Worm (Caenorhabditis elegans) whole organism, L4 larva: ENCODE measurements around the gene bus-18.

Experiments
- F10B5.3 ChIP-seq: sonication (generic microtip); optimal IDR thresholded peaks from 2 replicates; lab custom pipeline; 2016; ENCODE audit warnings: mild to moderate bottlenecking, missing genetic modification characterization, missing compliant biosample characterization
- F26F4.8 ChIP-seq: fragments of 200-800 bp; sonication (Bioruptor generic); conservative IDR thresholded peaks from 2 replicates; pipeline ENCODE4 v1.3.6; 2022; ENCODE audit warnings: missing genetic modification characterization, missing compliant biosample characterization
- T20F7.1 ChIP-seq: fragments of 200-800 bp; sonication (Bioruptor generic); optimal IDR thresholded peaks from 2 replicates; lab custom pipeline; 2018; ENCODE audit warnings: mild to moderate bottlenecking, missing genetic modification characterization, missing compliant biosample characterization
- T26A8.4 ChIP-seq: fragments of 200-800 bp; sonication (Bioruptor generic); IDR thresholded peaks from 2 replicates; pipeline ENCODE4 v1.3.6; 2022; ENCODE audit warnings: missing genetic modification characterization, missing compliant biosample characterization
- ZK337.2 ChIP-seq: fragments of 200-800 bp; sonication (Bioruptor generic); IDR thresholded peaks from 2 replicates; pipeline ENCODE4 v1.3.6; 2022; ENCODE audit warnings: missing genetic modification reagents, missing genetic modification characterization, missing compliant biosample characterization
- aha-1 ChIP-seq: fragments of 150-350 bp; peaks from one replicate; lab custom pipeline; 2014; ENCODE audit warnings: missing biosample characterization, missing genetic modification characterization
- ama-1 ChIP-seq: fragments of 150-350 bp; optimal IDR thresholded peaks from 2 replicates; lab custom pipeline; 2014; ENCODE audit warnings: inconsistent platforms, mixed read lengths
- attf-4 ChIP-seq: sonication (generic microtip); optimal IDR thresholded peaks from 3 replicates; lab custom pipeline; 2017; ENCODE audit warnings: missing biosample characterization, missing genetic modification characterization
- ceh-44 ChIP-seq: fragments of 200-800 bp; sonication (Bioruptor generic); IDR thresholded peaks from 2 replicates; pipeline ENCODE4 v1.3.6; 2022; ENCODE audit warnings: missing genetic modification reagents, missing genetic modification characterization, missing compliant biosample characterization
- ceh-62 ChIP-seq: sonication (generic microtip); optimal IDR thresholded peaks from 2 replicates; lab custom pipeline; 2017; ENCODE audit warnings: missing biosample characterization, missing genetic modification characterization
- ceh-82 ChIP-seq: sonication (generic microtip); optimal IDR thresholded peaks from 2 replicates; lab custom pipeline; 2017; ENCODE audit warnings: missing biosample characterization, missing genetic modification characterization
- ces-1 ChIP-seq: fragments of 150-350 bp; sonication (generic microtip); optimal IDR thresholded peaks from 4 replicates; lab custom pipeline; 2014; ENCODE audit warnings: missing biosample characterization, missing genetic modification reagents, missing genetic modification characterization
- daf-12 ChIP-seq: fragments of 150-350 bp; optimal IDR thresholded peaks from 2 replicates; lab custom pipeline; 2014; ENCODE audit warnings: missing biosample characterization, missing genetic modification reagents, missing genetic modification characterization
- daf-16 ChIP-seq, 3 experiments: sonication (generic microtip); optimal IDR thresholded peaks; 2 replicates each; lab custom pipeline; 2016 to 2017; ENCODE audit warnings: missing genetic modification characterization in 3 of 3, missing genetic modification reagents in 3 of 3, mild to moderate bottlenecking in 2 of 3, missing compliant biosample characterization in 2 of 3, missing biosample characterization in 1 of 3, moderate library complexity in 1 of 3
- daf-19 ChIP-seq: fragments of 200-800 bp; sonication (Bioruptor generic); conservative IDR thresholded peaks from 2 replicates; pipeline ENCODE4 v1.3.6; 2022; ENCODE audit warnings: missing genetic modification characterization, missing compliant biosample characterization
- duxl-1 ChIP-seq: sonication (generic microtip); optimal IDR thresholded peaks from 2 replicates; lab custom pipeline; 2016; ENCODE audit warnings: mild to moderate bottlenecking, missing genetic modification characterization, moderate library complexity, missing compliant biosample characterization; ENCODE audit not compliant: poor library complexity
- dve-1 ChIP-seq: sonication (generic microtip); optimal IDR thresholded peaks from 2 replicates; lab custom pipeline; 2017; ENCODE audit warnings: antibody characterized with exemption, mild to moderate bottlenecking, missing genetic modification characterization, missing compliant biosample characterization; ENCODE audit not compliant: insufficient read depth
- fkh-10 ChIP-seq: fragments of 150-350 bp; optimal IDR thresholded peaks from 2 replicates; lab custom pipeline; 2014; ENCODE audit warnings: missing biosample characterization, missing genetic modification reagents, missing genetic modification characterization
- fos-1 ChIP-seq: fragments of 150-350 bp; optimal IDR thresholded peaks from 2 replicates; lab custom pipeline; 2014; ENCODE audit warnings: missing biosample characterization, missing genetic modification characterization
- lin-1 ChIP-seq: fragments of 200-800 bp; sonication (Bioruptor generic); IDR thresholded peaks from 2 replicates; pipeline ENCODE4 v1.3.6; 2022; ENCODE audit warnings: missing genetic modification reagents, missing genetic modification characterization, missing compliant biosample characterization
- lin-38 ChIP-seq: fragments of 200-800 bp; sonication (Bioruptor generic); IDR thresholded peaks from 2 replicates; pipeline ENCODE4 v1.3.6; 2022; ENCODE audit warnings: missing genetic modification reagents, missing genetic modification characterization, missing compliant biosample characterization
- lin-39 ChIP-seq: fragments of 150-350 bp; optimal IDR thresholded peaks from 2 replicates; lab custom pipeline; 2014; ENCODE audit warnings: missing biosample characterization, missing genetic modification reagents, missing genetic modification characterization
- lsy-2 ChIP-seq, 2 experiments: fragments of 150-350 bp in 1 of 2; sonication (generic microtip) in 1 of 2; optimal IDR thresholded peaks; 2 replicates each; lab custom pipeline; 2014 to 2017; ENCODE audit warnings: missing biosample characterization in 2 of 2, missing genetic modification characterization in 2 of 2
- madf-9 ChIP-seq: fragments of 200-800 bp; sonication (Bioruptor generic); conservative IDR thresholded peaks from 2 replicates; pipeline ENCODE4 v1.3.6; 2022; ENCODE audit warnings: missing genetic modification reagents, missing genetic modification characterization, missing compliant biosample characterization
- mes-2 ChIP-seq: sonication (generic microtip); optimal IDR thresholded peaks from 2 replicates; lab custom pipeline; 2016; ENCODE audit warnings: missing genotype, mild to moderate bottlenecking, missing genetic modification characterization, missing compliant biosample characterization; ENCODE audit not compliant: poor library complexity, severe bottlenecking
- mxl-2 ChIP-seq: fragments of 200-800 bp; sonication (Bioruptor generic); conservative IDR thresholded peaks from 2 replicates; pipeline ENCODE4 v1.3.6; 2022; ENCODE audit warnings: missing genetic modification reagents, missing genetic modification characterization, missing compliant biosample characterization
- mxl-3 ChIP-seq: fragments of 200-800 bp; sonication (Bioruptor generic); optimal IDR thresholded peaks from 2 replicates; lab custom pipeline; 2018; ENCODE audit warnings: mild to moderate bottlenecking, missing genetic modification characterization, missing compliant biosample characterization
- nhr-11 ChIP-seq: fragments of 150-350 bp; optimal IDR thresholded peaks from 2 replicates; lab custom pipeline; 2014; ENCODE audit warnings: missing biosample characterization, missing genetic modification characterization
- nhr-25 ChIP-seq: sonication (generic microtip); optimal IDR thresholded peaks from 2 replicates; lab custom pipeline; 2017; ENCODE audit warnings: missing genetic modification characterization, mild to moderate bottlenecking, missing compliant biosample characterization, antibody characterized with exemption, moderate library complexity, borderline replicate concordance; ENCODE audit not compliant: insufficient read depth
- nhr-48 ChIP-seq: sonication (generic microtip); optimal IDR thresholded peaks from 2 replicates; lab custom pipeline; 2016; ENCODE audit warnings: mild to moderate bottlenecking, missing genetic modification characterization, missing compliant biosample characterization
- nhr-6 ChIP-seq: fragments of 150-350 bp; optimal IDR thresholded peaks from 2 replicates; lab custom pipeline; 2014; ENCODE audit warnings: missing biosample characterization, missing genetic modification characterization
- pqm-1 ChIP-seq: sonication (generic microtip); optimal IDR thresholded peaks from 2 replicates; lab custom pipeline; 2017; ENCODE audit warnings: missing biosample characterization, missing genetic modification characterization
- set-16 ChIP-seq: fragments of 200-800 bp; sonication (Bioruptor generic); IDR thresholded peaks from 2 replicates; pipeline ENCODE4 v1.3.6; 2022; ENCODE audit warnings: missing genetic modification reagents, missing genetic modification characterization, missing compliant biosample characterization
- skn-1 ChIP-seq: fragments of 150-350 bp; optimal IDR thresholded peaks from 2 replicates; lab custom pipeline; 2014; ENCODE audit warnings: missing biosample characterization, missing genetic modification characterization
- tag-97 ChIP-seq: fragments of 200-800 bp; sonication (Bioruptor generic); IDR thresholded peaks from 2 replicates; pipeline ENCODE4 v1.3.6; 2022; ENCODE audit warnings: missing genetic modification characterization, missing compliant biosample characterization
- unc-130 ChIP-seq: sonication (generic microtip); optimal IDR thresholded peaks from 2 replicates; lab custom pipeline; 2016; ENCODE audit warnings: missing genetic modification reagents, missing genetic modification characterization, missing compliant biosample characterization
- unc-39 ChIP-seq: sonication (generic microtip); optimal IDR thresholded peaks from 2 replicates; lab custom pipeline; 2017; ENCODE audit warnings: missing biosample characterization, missing genetic modification characterization
- zfp-3 ChIP-seq: fragments of 200-800 bp; sonication (Bioruptor generic); conservative IDR thresholded peaks from 2 replicates; pipeline ENCODE4 v1.3.6; 2022; ENCODE audit warnings: missing genetic modification reagents, missing genetic modification characterization, missing compliant biosample characterization
- zip-11 ChIP-seq: fragments of 200-800 bp; sonication (Bioruptor generic); IDR thresholded peaks from 2 replicates; pipeline ENCODE4 v1.3.6; 2022; ENCODE audit warnings: missing genetic modification characterization, missing compliant biosample characterization
- ztf-11 ChIP-seq: fragments of 150-350 bp; optimal IDR thresholded peaks from 2 replicates; lab custom pipeline; 2014; ENCODE audit warnings: missing biosample characterization, missing genetic modification characterization

The bus-18 gene

DNA sequence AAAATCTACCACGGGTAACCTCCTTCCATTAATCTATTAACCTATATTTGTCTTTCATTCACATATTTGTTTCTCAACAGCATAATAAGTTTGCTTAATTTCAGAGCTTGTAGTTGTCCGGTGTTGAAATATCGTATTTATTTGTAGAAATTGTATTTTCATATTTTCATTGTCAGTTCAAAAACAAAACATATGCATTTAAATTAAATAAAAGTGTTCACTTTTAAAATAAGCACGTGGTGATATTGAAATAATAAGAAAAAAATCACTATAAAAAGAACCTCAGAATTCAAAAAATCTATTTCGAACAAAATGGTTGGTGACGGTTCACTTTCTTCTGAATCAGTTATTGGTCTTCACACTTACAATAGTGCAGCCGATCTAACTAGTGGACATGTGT, 14.9 kb upstream of the bus-18 start, which contains the start of gene T04F3.3:
T04F3.3 (plus strand) TSS at position 301 of the 400 bp plus-strand sequence.
- TF ChIP-seq nhr-6 (tag; lab: Kevin White, UChicago) (no peak), fos-1 (tag; lab: Kevin White, UChicago) (no peak), tag-97 (GFP tag; lab: Robert Waterston, UW) (no peak), ZK337.2 (no peak), aha-1 (tag; lab: Kevin White, UChicago) (no peak), lin-39 (no peak), F10B5.3 (no peak), zip-11 (no peak), ceh-62 (tag; lab: Kevin White, UChicago) (no peak), skn-1 (no peak), ces-1 (GFP tag; lab: Kevin White, UChicago) (no peak), lin-1 (no peak), nhr-25 (tag; lab: Kevin White, UChicago) (no peak), ceh-44 (GFP tag; lab: Robert Waterston, UW) (no peak)

DNA sequence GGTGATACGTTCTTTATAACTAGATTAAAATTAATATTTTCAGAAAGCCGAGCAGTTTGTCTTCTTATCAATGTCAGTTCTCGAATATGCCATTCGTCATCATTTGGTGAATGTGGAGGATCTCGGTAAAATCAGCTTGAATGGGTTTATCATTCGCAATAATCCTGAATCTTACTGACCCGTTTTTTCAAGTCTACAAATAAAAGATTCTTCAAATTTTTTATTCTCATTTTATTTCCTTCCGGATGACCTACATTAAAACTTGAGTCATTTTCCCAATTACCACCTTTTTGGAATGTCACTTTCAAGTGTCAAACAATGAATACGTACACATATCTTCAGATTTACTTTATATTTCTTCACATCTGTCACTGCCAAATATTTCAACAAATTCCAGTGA, 13.1 kb upstream of the bus-18 start, which contains the start of gene T04F3.5:
T04F3.5 (plus strand) TSS at position 301 of the 400 bp plus-strand sequence.
- TF ChIP-seq ZK337.2 (no peak), fkh-10 (GFP tag; lab: Kevin White, UChicago) (no peak), F26F4.8 (GFP tag; lab: Robert Waterston, UW) (no peak), ceh-82 (no peak), nhr-6 (tag; lab: Kevin White, UChicago) (no peak), mxl-3 (GFP tag; lab: Kevin White, UChicago) (no peak), nhr-25 (tag; lab: Kevin White, UChicago) (no peak), duxl-1 (tag; lab: Kevin White, UChicago) (no peak), mxl-2 (GFP tag; lab: Robert Waterston, UW) (no peak), nhr-11 (tag; lab: Kevin White, UChicago) (no peak), set-16 (GFP tag; lab: Robert Waterston, UW) (no peak), attf-4 (tag; lab: Kevin White, UChicago) (no peak), mes-2 (no peak), nhr-48 (tag; lab: Kevin White, UChicago) (no peak), aha-1 (tag; lab: Kevin White, UChicago) (no peak)
- TF ChIP-seq, all 104 proteins: peak for 0

DNA sequence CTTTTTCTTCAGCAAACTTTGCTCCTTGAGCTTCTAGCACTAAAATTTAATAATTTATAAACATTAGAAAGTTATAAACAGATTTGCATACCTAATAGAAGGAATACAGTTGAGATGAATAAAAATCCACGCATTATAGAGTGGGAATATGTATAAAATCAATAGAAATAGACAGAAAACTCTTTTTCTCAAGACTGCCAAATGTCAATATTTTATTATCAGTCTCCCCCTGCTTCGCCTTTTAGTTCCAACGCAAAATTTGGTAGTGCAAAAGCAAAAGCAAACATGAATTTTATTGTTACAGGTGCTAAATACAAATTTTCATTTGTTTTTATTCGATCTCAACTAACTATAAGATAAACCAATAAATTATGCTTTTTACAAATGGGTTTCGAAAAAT, 10.7 kb upstream of the bus-18 start, which contains the start of gene T04F3.4:
T04F3.4 (minus strand) TSS at position 187 of the 400 bp plus-strand sequence.
- no peak for TF ChIP-seq daf-19 (GFP tag; lab: Robert Waterston, UW)
- peak; percentile 23 for TF ChIP-seq dve-1 (tag; lab: Kevin White, UChicago)
- peak; percentile 31; the same call in 1 of the 2 replicates for TF ChIP-seq lin-38 (GFP tag; lab: Robert Waterston, UW)
- 0 out of 2 replicates have a peak, but pooled peaks have one; percentile 58 for TF ChIP-seq zfp-3 (GFP tag; lab: Robert Waterston, UW)
- TF ChIP-seq ztf-11 (tag; lab: Kevin White, UChicago) = no peak
- TF ChIP-seq unc-39 (tag; lab: Kevin White, UChicago) = no peak
- no peak for TF ChIP-seq daf-16 (GFP tag; optimal IDR thresholded peaks at IDR 0.05; lab: Kevin White, UChicago)
- peak; percentile 22 for TF ChIP-seq daf-16 (tag; optimal IDR thresholded peaks at IDR 0.05; lab: Kevin White, UChicago)
- peak in 1 of 2 experiments; percentile 55 for TF ChIP-seq lsy-2 (tag; optimal IDR thresholded peaks at IDR 0.05; lab: Kevin White, UChicago)
- TF ChIP-seq pqm-1 (tag; lab: Kevin White, UChicago) = peak; percentile 28
- TF ChIP-seq T26A8.4 (GFP tag; lab: Robert Waterston, UW) = no peak
- TF ChIP-seq ZK337.2 = no peak
- no peak for TF ChIP-seq daf-12 (tag; lab: Kevin White, UChicago)
- TF ChIP-seq madf-9 = no peak
- TF ChIP-seq T20F7.1 (GFP tag; lab: Kevin White, UChicago) = peak; percentile 13
- TF ChIP-seq unc-130 (GFP tag; lab: Kevin White, UChicago) = no peak
- no peak for TF ChIP-seq ama-1 (lab: Kevin White, UChicago)
